Fruit fly (Drosophila melanogaster) whole organism, embryonic: ENCODE results near the gene Pcmt.

ENCODE experiments used
- Adf1 ChIP-seq: fragments of 200-800 bp; sonication (Bioruptor generic); IDR thresholded peaks from 2 replicates; pipeline ENCODE4 v1.3.6; 2022; ENCODE audit warnings: missing biosample characterization, missing genetic modification characterization
- Atf6 ChIP-seq: fragments of 200-800 bp; sonication (Bioruptor generic); IDR thresholded peaks from 2 replicates; pipeline ENCODE4 v1.3.6; 2022; ENCODE audit warnings: missing biosample characterization, missing genetic modification characterization
- Awh ChIP-seq: fragments of 200-800 bp; sonication (Bioruptor generic); IDR thresholded peaks from 2 replicates; pipeline ENCODE4, ENCODE4 v1.3.6; 2022; ENCODE audit warnings: missing biosample characterization, missing genetic modification characterization
- CG10462 ChIP-seq: fragments of 200-800 bp; sonication (Bioruptor generic); optimal IDR thresholded peaks from 2 replicates; lab custom pipeline; 2016; ENCODE audit warnings: missing biosample characterization, missing genetic modification characterization
- CG11398 ChIP-seq: fragments of 200-800 bp; sonication (Bioruptor generic); optimal IDR thresholded peaks from 2 replicates; lab custom pipeline; 2016; ENCODE audit warnings: missing biosample characterization, missing genetic modification characterization
- CG12744 ChIP-seq: fragments of 200-800 bp; sonication (Bioruptor generic); optimal IDR thresholded peaks from 2 replicates; lab custom pipeline; 2016; ENCODE audit warnings: missing biosample characterization, missing genetic modification characterization
- CG15011 ChIP-seq: fragments of 200-800 bp; sonication (Bioruptor generic); optimal IDR thresholded peaks from 3 replicates; lab custom pipeline; 2018; ENCODE audit warnings: missing biosample characterization, mild to moderate bottlenecking, missing genetic modification characterization
- CG1529 ChIP-seq: fragments of 200-800 bp; sonication (Bioruptor generic); optimal IDR thresholded peaks from 3 replicates; lab custom pipeline; 2018; ENCODE audit warnings: missing biosample characterization, missing genetic modification characterization
- CG17186 ChIP-seq: fragments of 200-800 bp; sonication (Bioruptor generic); optimal IDR thresholded peaks from 3 replicates; lab custom pipeline; 2017; ENCODE audit warnings: missing biosample characterization, missing genetic modification reagents, missing genetic modification characterization
- CG2889 ChIP-seq: fragments of 200-800 bp; sonication (Bioruptor generic); IDR thresholded peaks from 3 replicates; pipeline ENCODE4 v1.3.6; 2022; ENCODE audit warnings: missing biosample characterization, missing genetic modification characterization
- CG6689 ChIP-seq: fragments of 200-800 bp; sonication (Bioruptor generic); IDR thresholded peaks from 2 replicates; pipeline ENCODE4 v1.3.6; 2022; ENCODE audit warnings: missing biosample characterization, missing genetic modification characterization
- CG6854 ChIP-seq: fragments of 200-800 bp; sonication (Bioruptor generic); optimal IDR thresholded peaks from 3 replicates; lab custom pipeline; 2017; ENCODE audit warnings: missing biosample characterization, mild to moderate bottlenecking, missing genetic modification characterization
- CHES-1-like ChIP-seq: fragments of 200-800 bp; sonication (Bioruptor generic); optimal IDR thresholded peaks from 2 replicates; lab custom pipeline; 2016; ENCODE audit warnings: missing biosample characterization, missing genetic modification characterization
- Deaf1 ChIP-seq: fragments of 200-800 bp; optimal IDR thresholded peaks from 3 replicates; lab custom pipeline; 2019; ENCODE audit warnings: missing biosample characterization, mild to moderate bottlenecking, missing genetic modification characterization, moderate library complexity
- Dll ChIP-seq: fragments of 200-800 bp; sonication (Bioruptor generic); IDR thresholded peaks from 4 replicates; pipeline ENCODE4 v1.3.6; 2022; ENCODE audit warnings: missing biosample characterization, missing genetic modification characterization; ENCODE audit not compliant: partially characterized antibody
- Fer2 ChIP-seq: fragments of 200-800 bp; sonication (Bioruptor generic); optimal IDR thresholded peaks from 2 replicates; lab custom pipeline; 2018; ENCODE audit warnings: missing biosample characterization, mild to moderate bottlenecking, missing genetic modification characterization, moderate library complexity
- Gug ChIP-seq: fragments of 200-800 bp; sonication (Bioruptor generic); IDR thresholded peaks from 4 replicates; pipeline ENCODE4 v1.3.6; 2022; ENCODE audit warnings: missing biosample characterization, missing genetic modification characterization
- HLH3B ChIP-seq: fragments of 200-800 bp; sonication (Bioruptor generic); IDR thresholded peaks from 2 replicates; pipeline ENCODE4 v1.3.6; 2022; ENCODE audit warnings: missing biosample characterization, missing genetic modification characterization
- Jarid2 ChIP-seq: fragments of 200-800 bp; sonication (Bioruptor generic); optimal IDR thresholded peaks from 3 replicates; lab custom pipeline; 2017; ENCODE audit warnings: mild to moderate bottlenecking, missing biosample characterization, missing genetic modification reagents, missing genetic modification characterization
- MESR4 ChIP-seq: fragments of 200-800 bp; sonication (Bioruptor generic); optimal IDR thresholded peaks from 2 replicates; lab custom pipeline; 2018; ENCODE audit warnings: missing biosample characterization, mild to moderate bottlenecking, missing genetic modification characterization, moderate library complexity
- Neu2 ChIP-seq: fragments of 200-800 bp; sonication (Bioruptor generic); optimal IDR thresholded peaks from 3 replicates; lab custom pipeline; 2016; ENCODE audit warnings: missing biosample characterization, missing genetic modification characterization, borderline replicate concordance
- Oaz ChIP-seq: fragments of 200-800 bp; sonication (Bioruptor generic); IDR thresholded peaks from 2 replicates; pipeline ENCODE4 v1.3.6; 2022; ENCODE audit warnings: missing biosample characterization, missing genetic modification characterization
- Optix ChIP-seq: fragments of 200-800 bp; sonication (Bioruptor generic); IDR thresholded peaks from 3 replicates; pipeline ENCODE4 v1.3.6; 2022; ENCODE audit warnings: missing biosample characterization, missing genetic modification characterization
- Pdp1 ChIP-seq, 2 experiments: fragments of 200-800 bp; sonication (Bioruptor generic); optimal IDR thresholded peaks; 3 replicates each; lab custom pipeline; 2016; ENCODE audit warnings: missing biosample characterization in 2 of 2, missing genetic modification characterization in 2 of 2, mild to moderate bottlenecking in 1 of 2, moderate library complexity in 1 of 2
- Ravus ChIP-seq: fragments of 200-800 bp; sonication (Bioruptor generic); IDR thresholded peaks from 2 replicates; pipeline ENCODE4 v1.3.6; 2022; ENCODE audit warnings: missing biosample characterization, missing genetic modification characterization
- Spps ChIP-seq: fragments of 200-800 bp; sonication (Bioruptor generic); optimal IDR thresholded peaks from 2 replicates; lab custom pipeline; 2018; ENCODE audit warnings: missing biosample characterization, mild to moderate bottlenecking, missing genetic modification characterization
- amos ChIP-seq: fragments of 200-800 bp; sonication (Bioruptor generic); IDR thresholded peaks from 2 replicates; pipeline ENCODE4 v1.3.6; 2022; ENCODE audit warnings: missing biosample characterization, missing genetic modification characterization; ENCODE audit not compliant: partially characterized antibody
- ap ChIP-seq: fragments of 200-800 bp; sonication (Bioruptor generic); IDR thresholded peaks from 2 replicates; pipeline ENCODE4 v1.3.6; 2022; ENCODE audit warnings: missing biosample characterization, missing genetic modification characterization
- chif ChIP-seq, 2 experiments: fragments of 200-800 bp; sonication (Bioruptor generic); optimal IDR thresholded peaks; 3 replicates each; lab custom pipeline; 2016; ENCODE audit warnings: missing biosample characterization in 2 of 2, missing genetic modification characterization in 2 of 2
- dmrt11E ChIP-seq: fragments of 200-800 bp; sonication (Bioruptor generic); optimal IDR thresholded peaks from 3 replicates; lab custom pipeline; 2018; ENCODE audit warnings: missing biosample characterization, mild to moderate bottlenecking, missing genetic modification characterization, moderate library complexity
- dpn ChIP-seq, 2 experiments: fragments of 200-800 bp; sonication (Bioruptor generic); optimal IDR thresholded peaks; 3 replicates each; lab custom pipeline; 2016; ENCODE audit warnings: missing biosample characterization in 2 of 2, missing genetic modification characterization in 2 of 2
- en ChIP-seq: fragments of 200-800 bp; sonication (Bioruptor generic); optimal IDR thresholded peaks from 2 replicates; lab custom pipeline; 2016; ENCODE audit warnings: missing biosample characterization, missing genetic modification characterization
- esg ChIP-seq: fragments of 200-800 bp; sonication (Bioruptor generic); conservative IDR thresholded peaks from 2 replicates; pipeline ENCODE4 v1.3.6; 2022; ENCODE audit warnings: missing biosample characterization, missing genetic modification characterization
- exex ChIP-seq: fragments of 200-800 bp; sonication (Bioruptor generic); optimal IDR thresholded peaks from 4 replicates; lab custom pipeline; 2018; ENCODE audit warnings: missing biosample characterization, mild to moderate bottlenecking, missing genetic modification characterization, moderate library complexity
- fd3F ChIP-seq: fragments of 200-800 bp; sonication (Bioruptor generic); optimal IDR thresholded peaks from 2 replicates; lab custom pipeline; 2018; ENCODE audit warnings: missing biosample characterization, mild to moderate bottlenecking, missing genetic modification characterization, moderate library complexity
- fd96Cb ChIP-seq: fragments of 200-800 bp; sonication (Bioruptor generic); optimal IDR thresholded peaks from 2 replicates; lab custom pipeline; 2018; ENCODE audit warnings: missing biosample characterization, mild to moderate bottlenecking, missing genetic modification characterization, moderate library complexity
- gro ChIP-seq: fragments of 200-800 bp; sonication (Bioruptor generic); optimal IDR thresholded peaks from 2 replicates; lab custom pipeline; 2016; ENCODE audit warnings: missing biosample characterization, missing genetic modification characterization
- maf-S ChIP-seq: fragments of 200-800 bp; sonication (Bioruptor generic); optimal IDR thresholded peaks from 2 replicates; lab custom pipeline; 2016; ENCODE audit warnings: missing biosample characterization, missing genetic modification characterization
- nmo ChIP-seq: fragments of 200-800 bp; sonication (Bioruptor generic); optimal IDR thresholded peaks from 2 replicates; lab custom pipeline; 2018; ENCODE audit warnings: missing biosample characterization, mild to moderate bottlenecking, missing genetic modification characterization, moderate library complexity
- onecut ChIP-seq: fragments of 200-800 bp; sonication (Bioruptor generic); IDR thresholded peaks from 2 replicates; pipeline ENCODE4 v1.3.6; 2022; ENCODE audit warnings: missing biosample characterization, missing genetic modification characterization
- ranshi ChIP-seq: fragments of 200-800 bp; sonication (Bioruptor generic); IDR thresholded peaks from 2 replicates; pipeline ENCODE4 v1.3.6; 2022; ENCODE audit warnings: missing biosample characterization, missing genetic modification characterization
- salm ChIP-seq: fragments of 200-800 bp; sonication (Bioruptor generic); optimal IDR thresholded peaks from 2 replicates; lab custom pipeline; 2018; ENCODE audit warnings: missing biosample characterization, mild to moderate bottlenecking, missing genetic modification characterization
- sens ChIP-seq: fragments of 200-800 bp; sonication (Bioruptor generic); peaks from one replicate; lab custom pipeline; 2016; ENCODE audit warnings: missing biosample characterization, missing genetic modification characterization
- sens-2 ChIP-seq: fragments of 200-800 bp; sonication (Bioruptor generic); IDR thresholded peaks from 2 replicates; pipeline ENCODE4 v1.3.6; 2022; ENCODE audit warnings: missing biosample characterization, missing genetic modification characterization
- sima ChIP-seq: fragments of 200-800 bp; sonication (Bioruptor generic); optimal IDR thresholded peaks from 2 replicates; lab custom pipeline; 2016; ENCODE audit warnings: missing biosample characterization, missing genetic modification characterization
- so ChIP-seq: fragments of 200-800 bp; sonication (Bioruptor generic); IDR thresholded peaks from 3 replicates; pipeline ENCODE4 v1.3.6; 2022; ENCODE audit warnings: missing biosample characterization, missing genetic modification characterization
- ssp ChIP-seq: fragments of 200-800 bp; sonication (Bioruptor generic); IDR thresholded peaks from 2 replicates; pipeline ENCODE4 v1.3.6; 2022; ENCODE audit warnings: missing biosample characterization, missing genetic modification characterization
- stc ChIP-seq: fragments of 200-800 bp; sonication (Bioruptor generic); IDR thresholded peaks from 2 replicates; pipeline ENCODE4 v1.3.6; 2022; ENCODE audit warnings: missing biosample characterization, missing genetic modification characterization
- stwl ChIP-seq: fragments of 200-800 bp; sonication (Bioruptor generic); optimal IDR thresholded peaks from 3 replicates; lab custom pipeline; 2018; ENCODE audit warnings: missing biosample characterization, mild to moderate bottlenecking, missing genetic modification characterization, moderate library complexity
- tna ChIP-seq: fragments of 200-800 bp; sonication (Bioruptor generic); IDR thresholded peaks from 2 replicates; pipeline ENCODE4 v1.3.6; 2022; ENCODE audit warnings: missing biosample characterization, missing genetic modification characterization; ENCODE audit not compliant: partially characterized antibody
- zen ChIP-seq: fragments of 200-800 bp; sonication (Bioruptor generic); optimal IDR thresholded peaks from 3 replicates; lab custom pipeline; 2018; ENCODE audit warnings: missing biosample characterization, mild to moderate bottlenecking, missing genetic modification characterization, moderate library complexity

Gene Pcmt

dm6 chr3R:5591398-5591853 lies 37.3 kb upstream of the Pcmt start, which contains the start of the genes noi and Vha26 (continued):
- TF ChIP-seq Awh (GFP tag; lab: Robert Waterston, UW): no peak
- peak; percentile 46 for TF ChIP-seq dmrt11E (tag; lab: Kevin White, UChicago)
- no peak for TF ChIP-seq CG11398 (GFP tag; lab: Kevin White, UChicago)
- TF ChIP-seq amos: peak; percentile 59
- peak; percentile 20 for TF ChIP-seq fd3F (GFP tag; lab: Kevin White, UChicago)
- TF ChIP-seq dpn (GFP tag; optimal IDR thresholded peaks at IDR 0.05; lab: Kevin White, UChicago): peak; percentile 16 to 21
- TF ChIP-seq Gug (GFP tag; lab: Robert Waterston, UW): 0 out of 4 replicates have a peak, but pooled peaks have one; percentile 23
- TF ChIP-seq ap (GFP tag; lab: Robert Waterston, UW): no peak
- TF ChIP-seq ssp (GFP tag; lab: Robert Waterston, UW): peak; percentile 98
- TF ChIP-seq tna (GFP tag; lab: Robert Waterston, UW): no peak
- TF ChIP-seq Neu2: no peak
- TF ChIP-seq CG1529 (GFP tag; lab: Kevin White, UChicago): no peak
- TF ChIP-seq CG15011: no peak
- TF ChIP-seq Jarid2 (GFP tag; lab: Kevin White, UChicago): no peak
- TF ChIP-seq Atf6: no peak
- TF ChIP-seq onecut (GFP tag; lab: Robert Waterston, UW): peak; percentile 59
- no peak for TF ChIP-seq MESR4 (GFP tag; lab: Kevin White, UChicago)
- TF ChIP-seq Spps (tag; lab: Kevin White, UChicago): peak; percentile 12
- peak; percentile 6 for TF ChIP-seq maf-S (GFP tag; lab: Kevin White, UChicago)
- TF ChIP-seq CG12744 (GFP tag; lab: Kevin White, UChicago): peak; percentile 19
- TF ChIP-seq Ravus (GFP tag; lab: Robert Waterston, UW): no peak
- peak; percentile 62; the same call in 2 of the 4 replicates for TF ChIP-seq Dll (GFP tag; lab: Robert Waterston, UW)
- no peak for TF ChIP-seq ranshi (GFP tag; lab: Robert Waterston, UW)
- no peak for TF ChIP-seq CG6854 (GFP tag; lab: Kevin White, UChicago)
- TF ChIP-seq CG17186 (GFP tag; lab: Kevin White, UChicago): peak; percentile 78
- peak; percentile 91 for TF ChIP-seq sens (GFP tag; lab: Kevin White, UChicago)
- no peak for TF ChIP-seq en
- no peak for TF ChIP-seq exex
- peak; percentile 34; the same call in 1 of the 2 replicates for TF ChIP-seq CG6689 (GFP tag; lab: Robert Waterston, UW)
- TF ChIP-seq Optix (GFP tag; lab: Robert Waterston, UW): no peak
- TF ChIP-seq Pdp1 (GFP tag; optimal IDR thresholded peaks at IDR 0.05; lab: Kevin White, UChicago): peak; percentile 4 to 43
- no peak for TF ChIP-seq CG2889
- TF ChIP-seq fd96Cb: peak; percentile 18
- no peak for TF ChIP-seq chif (GFP tag; optimal IDR thresholded peaks at IDR 0.05; lab: Kevin White, UChicago)
- no peak for TF ChIP-seq stc (GFP tag; lab: Robert Waterston, UW)
- no peak for TF ChIP-seq sima (GFP tag; lab: Kevin White, UChicago)
- TF ChIP-seq stwl (tag; lab: Kevin White, UChicago): peak; percentile 75
- TF ChIP-seq HLH3B (GFP tag; lab: Robert Waterston, UW): no peak
- TF ChIP-seq Fer2 (tag; lab: Kevin White, UChicago): peak; percentile 8
- TF ChIP-seq esg: no peak
- peak; percentile 87 for TF ChIP-seq nmo (GFP tag; lab: Kevin White, UChicago)
- TF ChIP-seq gro (GFP tag; lab: Kevin White, UChicago): no peak
- TF ChIP-seq Deaf1 (tag; lab: Kevin White, UChicago): peak; percentile 19
- peak; percentile 3 for TF ChIP-seq CHES-1-like (GFP tag; lab: Kevin White, UChicago)
- TF ChIP-seq Oaz (GFP tag; lab: Robert Waterston, UW): no peak
- no peak for TF ChIP-seq sens-2 (GFP tag; lab: Robert Waterston, UW)
- TF ChIP-seq Adf1 (GFP tag; lab: Robert Waterston, UW): 0 out of 2 replicates have a peak, but pooled peaks have one; percentile 24
- TF ChIP-seq so (GFP tag; lab: Robert Waterston, UW): no peak
- TF ChIP-seq salm (tag; lab: Kevin White, UChicago): no peak
- peak; percentile 76 for TF ChIP-seq zen (tag; lab: Kevin White, UChicago)
- TF ChIP-seq CG10462 (GFP tag; lab: Kevin White, UChicago): no peak
